Worm (Caenorhabditis elegans): ENCODE data around the gene rpt-2.

DNA sequence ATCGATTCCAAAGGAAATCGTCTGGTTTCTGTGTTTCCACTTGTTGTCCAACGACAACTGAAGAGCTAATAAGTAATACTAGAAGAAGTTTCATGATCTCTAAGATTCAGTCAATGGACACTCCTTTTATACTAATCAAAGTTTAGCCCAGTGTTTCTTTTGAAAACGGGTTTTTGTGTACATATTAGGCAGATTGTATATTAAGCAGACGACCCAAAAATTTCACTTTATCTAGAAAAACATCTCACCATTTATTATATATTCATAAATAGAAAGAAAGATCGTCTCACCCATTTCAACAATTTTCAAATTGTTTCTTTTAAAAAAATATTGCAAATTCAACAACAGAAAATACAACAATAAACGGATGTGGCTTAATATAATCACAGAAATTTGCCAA is 30.7 kb downstream of the rpt-2 start, which contains the start of gene C10F3.7:
- no peak for TF ChIP-seq sox-2 (GFP tag; IDR thresholded peaks at IDR 0.05)
- TF ChIP-seq zip-5 (tag; optimal IDR thresholded peaks at IDR 0.05): no peak
- TF ChIP-seq nhr-11 (tag; optimal IDR thresholded peaks at IDR 0.05): no peak
- no peak for TF ChIP-seq pha-4 (tag; optimal IDR thresholded peaks at IDR 0.05)
- no peak for TF ChIP-seq hlh-30 (tag; optimal IDR thresholded peaks at IDR 0.05; ENCODE audit: insufficient read depth)
- TF ChIP-seq ama-1 (optimal IDR thresholded peaks at IDR 0.05): no peak
- no peak for TF ChIP-seq nfya-1 (tag; optimal IDR thresholded peaks at IDR 0.05)
- no peak for TF ChIP-seq elt-4 (tag; optimal IDR thresholded peaks at IDR 0.05)
- no peak for TF ChIP-seq ets-4 (tag; optimal IDR thresholded peaks at IDR 0.05)
- no peak for TF ChIP-seq che-1 (tag; optimal IDR thresholded peaks at IDR 0.05)
